In genomic region chr3R:9940565-9941258, dm6 we compare ENCODE assay signal across 4 fruit fly cellular contexts.
TF ChIP-seq lines count a peak whose summit lies in the region.

No protein-coding gene starts in this region.

- no peak for TF ChIP-seq CTCF in whole organism, embryonic (GFP tag; optimal IDR thresholded peaks at IDR 0.05; lab: Kevin White, UChicago)

TF ChIP-seq in whole organism, adult, 20 proteins besides CTCF, POLR2A, EP300 and RAD21:
- TF ChIP-seq CG12768 (GFP tag; optimal IDR thresholded peaks at IDR 0.05; lab: Kevin White, UChicago) (peak; percentile 52), Mnt (GFP tag; optimal IDR thresholded peaks at IDR 0.05; lab: Kevin White, UChicago) (peak; percentile 14), Clk (GFP tag; optimal IDR thresholded peaks at IDR 0.05; lab: Kevin White, UChicago) (no peak), cic (GFP tag; optimal IDR thresholded peaks at IDR 0.05; lab: Kevin White, UChicago) (peak; percentile 91), CG7045 (GFP tag; optimal IDR thresholded peaks at IDR 0.05; lab: Kevin White, UChicago) (peak; percentile 38), CG5204 (GFP tag; optimal IDR thresholded peaks at IDR 0.05; lab: Kevin White, UChicago) (no peak), CG11617 (GFP tag; optimal IDR thresholded peaks at IDR 0.05; lab: Kevin White, UChicago) (peak; percentile 22), kay (GFP tag; lab: Kevin White, UChicago; ENCODE audit: borderline replicate concordance) (peak; percentile 53), CG33017 (tag; optimal IDR thresholded peaks at IDR 0.05; lab: Kevin White, UChicago) (no peak), cnc (optimal IDR thresholded peaks at IDR 0.05; lab: Kevin White, UChicago) (no peak), ovo (GFP tag; optimal IDR thresholded peaks at IDR 0.05; lab: Kevin White, UChicago) (peak; percentile 29), bab1 (GFP tag; optimal IDR thresholded peaks at IDR 0.05; lab: Kevin White, UChicago) (no peak)
TF ChIP-seq in whole organism, adult: peak in this region for 7.

TF ChIP-seq in whole organism, embryonic, 481 proteins besides CTCF, POLR2A, EP300 and RAD21 (continues in another document):
- no peak for TF ChIP-seq CG12219 (GFP tag; optimal IDR thresholded peaks at IDR 0.05; lab: Kevin White, UChicago)
- no peak for TF ChIP-seq CG3838 (GFP tag; optimal IDR thresholded peaks at IDR 0.05; lab: Kevin White, UChicago)
- no peak for TF ChIP-seq nau (GFP tag; optimal IDR thresholded peaks at IDR 0.05; lab: Kevin White, UChicago)
- no peak for TF ChIP-seq CkIIα-i1 (GFP tag; IDR thresholded peaks at IDR 0.05; lab: Robert Waterston, UW)
- no peak for TF ChIP-seq CG33213 (GFP tag; optimal IDR thresholded peaks at IDR 0.05; lab: Kevin White, UChicago)
- TF ChIP-seq Bteb2 (GFP tag; optimal IDR thresholded peaks at IDR 0.05; lab: Kevin White, UChicago): no peak
- TF ChIP-seq CG3065 (GFP tag; optimal IDR thresholded peaks at IDR 0.05; lab: Kevin White, UChicago): no peak
- peak; percentile 58 for TF ChIP-seq sd (tag; optimal IDR thresholded peaks at IDR 0.05; lab: Kevin White, UChicago)
- no peak for TF ChIP-seq CG5953 (GFP tag; IDR thresholded peaks at IDR 0.05; lab: Robert Waterston, UW)
- TF ChIP-seq ssp (GFP tag; IDR thresholded peaks at IDR 0.05; lab: Robert Waterston, UW): no peak
- TF ChIP-seq ranshi (GFP tag; IDR thresholded peaks at IDR 0.05; lab: Robert Waterston, UW): no peak
- no peak for TF ChIP-seq CG18764 (GFP tag; optimal IDR thresholded peaks at IDR 0.05; lab: Kevin White, UChicago)
- TF ChIP-seq CG31388 (GFP tag; optimal IDR thresholded peaks at IDR 0.05; lab: Kevin White, UChicago): no peak
- TF ChIP-seq Dip2 (GFP tag; IDR thresholded peaks at IDR 0.05; lab: Robert Waterston, UW): no peak
- TF ChIP-seq CG13894 (tag; optimal IDR thresholded peaks at IDR 0.05; lab: Kevin White, UChicago): no peak
- TF ChIP-seq CG3847 (GFP tag; IDR thresholded peaks at IDR 0.05; lab: Robert Waterston, UW): no peak
- TF ChIP-seq CG10431 (GFP tag; optimal IDR thresholded peaks at IDR 0.05; lab: Kevin White, UChicago): no peak
- no peak for TF ChIP-seq CG14667 (GFP tag; IDR thresholded peaks at IDR 0.05; lab: Robert Waterston, UW)
- no peak for TF ChIP-seq Awh (GFP tag; IDR thresholded peaks at IDR 0.05; lab: Robert Waterston, UW)
- TF ChIP-seq CG13624 (GFP tag; optimal IDR thresholded peaks at IDR 0.05; lab: Kevin White, UChicago): no peak
- no peak for TF ChIP-seq zen2 (GFP tag; IDR thresholded peaks at IDR 0.05; lab: Robert Waterston, UW; ENCODE audit: partially characterized antibody)
- no peak for TF ChIP-seq CG9817 (tag; optimal IDR thresholded peaks at IDR 0.05; lab: Kevin White, UChicago)
- TF ChIP-seq CG9797 (GFP tag; optimal IDR thresholded peaks at IDR 0.05; lab: Kevin White, UChicago): no peak
- TF ChIP-seq lov (optimal IDR thresholded peaks at IDR 0.05; lab: Kevin White, UChicago): no peak
- no peak for TF ChIP-seq lov (GFP tag; IDR thresholded peaks at IDR 0.05; lab: Robert Waterston, UW)
- no peak for TF ChIP-seq CG15011 (GFP tag; optimal IDR thresholded peaks at IDR 0.05; lab: Kevin White, UChicago)
- TF ChIP-seq CG17829 (tag; optimal IDR thresholded peaks at IDR 0.05; lab: Kevin White, UChicago): no peak
- TF ChIP-seq Usf (GFP tag; optimal IDR thresholded peaks at IDR 0.05; lab: Kevin White, UChicago): no peak
- no peak for TF ChIP-seq croc (GFP tag; conservative IDR thresholded peaks at IDR 0.05; lab: Robert Waterston, UW)

TF ChIP-seq in whole organism, prepupa, 60 proteins besides CTCF, POLR2A, EP300 and RAD21:
- TF ChIP-seq CG10669 (GFP tag; optimal IDR thresholded peaks at IDR 0.05; lab: Kevin White, UChicago): no peak
- TF ChIP-seq Sox14 (GFP tag; optimal IDR thresholded peaks at IDR 0.05; lab: Kevin White, UChicago): peak; percentile 12
- TF ChIP-seq vri (GFP tag; optimal IDR thresholded peaks at IDR 0.05; lab: Kevin White, UChicago): peak; percentile 84
- peak; percentile 77 for TF ChIP-seq fkh (GFP tag; optimal IDR thresholded peaks at IDR 0.05; lab: Kevin White, UChicago)
- TF ChIP-seq Eip93F (GFP tag; optimal IDR thresholded peaks at IDR 0.05; lab: Kevin White, UChicago): peak; percentile 85
- TF ChIP-seq CG8632 (GFP tag; optimal IDR thresholded peaks at IDR 0.05; lab: Kevin White, UChicago): no peak

TF ChIP-seq in whole organism, wandering third instar larva, 38 proteins besides CTCF, POLR2A, EP300 and RAD21:
- TF ChIP-seq Hr83 (GFP tag; optimal IDR thresholded peaks at IDR 0.05; lab: Kevin White, UChicago; ENCODE audit: poor library complexity, severe bottlenecking) (no peak), Dif (GFP tag; optimal IDR thresholded peaks at IDR 0.05; lab: Kevin White, UChicago; ENCODE audit: partially characterized antibody) (no peak), woc (GFP tag; optimal IDR thresholded peaks at IDR 0.05; lab: Kevin White, UChicago) (no peak), Vsx2 (GFP tag; optimal IDR thresholded peaks at IDR 0.05; lab: Kevin White, UChicago; ENCODE audit: partially characterized antibody) (no peak), Jra (GFP tag; optimal IDR thresholded peaks at IDR 0.05; lab: Kevin White, UChicago) (no peak), Hr78 (GFP tag; optimal IDR thresholded peaks at IDR 0.05; lab: Kevin White, UChicago) (no peak), dmrt93B (GFP tag; optimal IDR thresholded peaks at IDR 0.05; lab: Kevin White, UChicago) (no peak), lola (GFP tag; optimal IDR thresholded peaks at IDR 0.05; lab: Kevin White, UChicago) (no peak), sage (GFP tag; optimal IDR thresholded peaks at IDR 0.05; lab: Kevin White, UChicago) (no peak), N (GFP tag; optimal IDR thresholded peaks at IDR 0.05; lab: Kevin White, UChicago) (no peak), Hnf4 (GFP tag; optimal IDR thresholded peaks at IDR 0.05; lab: Kevin White, UChicago) (peak; percentile 34), Dfd (GFP tag; optimal IDR thresholded peaks at IDR 0.05; lab: Kevin White, UChicago) (no peak), foxo (GFP tag; optimal IDR thresholded peaks at IDR 0.05; lab: Kevin White, UChicago) (no peak), tai (GFP tag; optimal IDR thresholded peaks at IDR 0.05; lab: Kevin White, UChicago) (no peak), brk (GFP tag; optimal IDR thresholded peaks at IDR 0.05; lab: Kevin White, UChicago) (peak; percentile 9), HLH106 (tag; optimal IDR thresholded peaks at IDR 0.05; lab: Kevin White, UChicago) (no peak), CG32264 (GFP tag; optimal IDR thresholded peaks at IDR 0.05; lab: Kevin White, UChicago) (no peak), Mio (GFP tag; optimal IDR thresholded peaks at IDR 0.05; lab: Kevin White, UChicago) (no peak), GATAd (GFP tag; optimal IDR thresholded peaks at IDR 0.05; lab: Kevin White, UChicago) (no peak), psq (GFP tag; optimal IDR thresholded peaks at IDR 0.05; lab: Kevin White, UChicago) (no peak), Abd-B (GFP tag; optimal IDR thresholded peaks at IDR 0.05; lab: Kevin White, UChicago) (no peak), jim (GFP tag; optimal IDR thresholded peaks at IDR 0.05; lab: Kevin White, UChicago) (peak; percentile 78), dl (GFP tag; optimal IDR thresholded peaks at IDR 0.05; lab: Kevin White, UChicago; ENCODE audit: insufficient read depth in 1 of 2, partially characterized antibody in 2 of 2) (no peak), ey (GFP tag; optimal IDR thresholded peaks at IDR 0.05; lab: Kevin White, UChicago) (no peak), br (GFP tag; optimal IDR thresholded peaks at IDR 0.05; lab: Kevin White, UChicago) (peak; percentile 5), sv (GFP tag; optimal IDR thresholded peaks at IDR 0.05; lab: Kevin White, UChicago) (no peak), h (GFP tag; optimal IDR thresholded peaks at IDR 0.05; lab: Kevin White, UChicago) (peak; percentile 59), Sp1 (GFP tag; optimal IDR thresholded peaks at IDR 0.05; lab: Kevin White, UChicago) (peak; percentile 40), dsf (GFP tag; optimal IDR thresholded peaks at IDR 0.05; lab: Kevin White, UChicago; ENCODE audit: borderline replicate concordance) (no peak), OdsH (GFP tag; optimal IDR thresholded peaks at IDR 0.05; lab: Kevin White, UChicago) (no peak), usp (GFP tag; optimal IDR thresholded peaks at IDR 0.05; lab: Kevin White, UChicago) (no peak), CrebA (GFP tag; optimal IDR thresholded peaks at IDR 0.05; lab: Kevin White, UChicago; ENCODE audit: borderline replicate concordance) (peak; percentile 94), Rel (GFP tag; optimal IDR thresholded peaks at IDR 0.05; lab: Kevin White, UChicago) (peak; percentile 25), Rel (tag; optimal IDR thresholded peaks at IDR 0.05; lab: Kevin White, UChicago) (peak; percentile 65), pan (optimal IDR thresholded peaks at IDR 0.05; lab: Kevin White, UChicago) (no peak), fru (GFP tag; optimal IDR thresholded peaks at IDR 0.05; lab: Kevin White, UChicago) (no peak), CG9705 (GFP tag; optimal IDR thresholded peaks at IDR 0.05; lab: Kevin White, UChicago) (no peak), Myc (optimal IDR thresholded peaks at IDR 0.05; lab: Kevin White, UChicago) (no peak), rgr (GFP tag; optimal IDR thresholded peaks at IDR 0.05; lab: Kevin White, UChicago) (peak; percentile 40)
TF ChIP-seq in whole organism, wandering third instar larva: peak in this region for 9.
